Worm (Caenorhabditis elegans) whole organism, L4 larva: ENCODE data around the gene pdhk-2.

ENCODE experiments used
- F10B5.3 ChIP-seq: sonication (generic microtip); optimal IDR thresholded peaks from 2 replicates; lab custom pipeline; 2016; ENCODE audit warnings: mild to moderate bottlenecking, missing genetic modification characterization, missing compliant biosample characterization
- F49E8.2 ChIP-seq: sonication (generic microtip); optimal IDR thresholded peaks from 2 replicates; lab custom pipeline; 2016; ENCODE audit warnings: missing compliant biosample characterization, mild to moderate bottlenecking, missing genetic modification characterization, borderline replicate concordance
- R02D3.7 ChIP-seq: fragments of 150-350 bp; sonication (generic microtip); optimal IDR thresholded peaks from 3 replicates; lab custom pipeline; 2014; ENCODE audit warnings: missing biosample characterization, missing genetic modification characterization
- T20F7.1 ChIP-seq: fragments of 200-800 bp; sonication (Bioruptor generic); optimal IDR thresholded peaks from 2 replicates; lab custom pipeline; 2018; ENCODE audit warnings: mild to moderate bottlenecking, missing genetic modification characterization, missing compliant biosample characterization
- Y105C5A.15 ChIP-seq: fragments of 200-800 bp; sonication (Bioruptor generic); IDR thresholded peaks from 2 replicates; pipeline ENCODE4 v1.3.6; 2022; ENCODE audit warnings: missing genetic modification characterization, missing compliant biosample characterization
- Y5F2A.4 ChIP-seq: fragments of 200-800 bp; sonication (Bioruptor generic); optimal IDR thresholded peaks from 2 replicates; lab custom pipeline; 2018; ENCODE audit warnings: mild to moderate bottlenecking, missing genetic modification characterization, missing compliant biosample characterization
- ZK337.2 ChIP-seq: fragments of 200-800 bp; sonication (Bioruptor generic); IDR thresholded peaks from 2 replicates; pipeline ENCODE4 v1.3.6; 2022; ENCODE audit warnings: missing genetic modification reagents, missing genetic modification characterization, missing compliant biosample characterization
- aha-1 ChIP-seq: fragments of 150-350 bp; peaks from one replicate; lab custom pipeline; 2014; ENCODE audit warnings: missing biosample characterization, missing genetic modification characterization
- attf-4 ChIP-seq: sonication (generic microtip); optimal IDR thresholded peaks from 3 replicates; lab custom pipeline; 2017; ENCODE audit warnings: missing biosample characterization, missing genetic modification characterization
- ceh-44 ChIP-seq: fragments of 200-800 bp; sonication (Bioruptor generic); IDR thresholded peaks from 2 replicates; pipeline ENCODE4 v1.3.6; 2022; ENCODE audit warnings: missing genetic modification reagents, missing genetic modification characterization, missing compliant biosample characterization
- cey-2 ChIP-seq: sonication (generic microtip); optimal IDR thresholded peaks from 3 replicates; lab custom pipeline; 2017; ENCODE audit warnings: missing genetic modification characterization, mild to moderate bottlenecking, missing compliant biosample characterization, antibody characterized with exemption, borderline replicate concordance; ENCODE audit not compliant: insufficient read depth
- ctbp-1 ChIP-seq: fragments of 200-800 bp; sonication (Bioruptor generic); IDR thresholded peaks from 2 replicates; pipeline ENCODE4 v1.3.6; 2022; ENCODE audit warnings: missing genetic modification reagents, missing genetic modification characterization, missing compliant biosample characterization
- daf-12 ChIP-seq: fragments of 150-350 bp; optimal IDR thresholded peaks from 2 replicates; lab custom pipeline; 2014; ENCODE audit warnings: missing biosample characterization, missing genetic modification reagents, missing genetic modification characterization
- daf-16 ChIP-seq, 3 experiments: sonication (generic microtip); optimal IDR thresholded peaks; 2 replicates each; lab custom pipeline; 2016 to 2017; ENCODE audit warnings: missing genetic modification characterization in 3 of 3, missing genetic modification reagents in 3 of 3, mild to moderate bottlenecking in 2 of 3, missing compliant biosample characterization in 2 of 3, missing biosample characterization in 1 of 3, moderate library complexity in 1 of 3
- dmd-8 ChIP-seq: fragments of 200-800 bp; sonication (Bioruptor generic); IDR thresholded peaks from 2 replicates; pipeline ENCODE4 v1.3.6; 2022; ENCODE audit warnings: missing genetic modification characterization, missing compliant biosample characterization
- duxl-1 ChIP-seq: sonication (generic microtip); optimal IDR thresholded peaks from 2 replicates; lab custom pipeline; 2016; ENCODE audit warnings: mild to moderate bottlenecking, missing genetic modification characterization, moderate library complexity, missing compliant biosample characterization; ENCODE audit not compliant: poor library complexity
- gei-8 ChIP-seq: fragments of 200-800 bp; sonication (Bioruptor generic); optimal IDR thresholded peaks from 2 replicates; lab custom pipeline; 2018; ENCODE audit warnings: mild to moderate bottlenecking, missing genetic modification characterization, missing compliant biosample characterization
- hif-1 ChIP-seq, 2 experiments: sonication (generic microtip); optimal IDR thresholded peaks; 2 replicates each; lab custom pipeline; 2016 to 2017; ENCODE audit warnings: missing compliant biosample characterization in 2 of 2, missing genetic modification characterization in 2 of 2, missing genetic modification reagents in 2 of 2, missing genotype in 2 of 2, mild to moderate bottlenecking in 1 of 2
- hlh-11 ChIP-seq: fragments of 200-800 bp; sonication (Bioruptor generic); optimal IDR thresholded peaks from 2 replicates; lab custom pipeline; 2018; ENCODE audit warnings: mild to moderate bottlenecking, missing genetic modification characterization, missing compliant biosample characterization
- hlh-30 ChIP-seq: sonication (generic microtip); optimal IDR thresholded peaks from 2 replicates; lab custom pipeline; 2017; ENCODE audit warnings: antibody characterized with exemption, mild to moderate bottlenecking, missing genetic modification characterization, missing compliant biosample characterization; ENCODE audit not compliant: insufficient read depth
- hmg-1.1 ChIP-seq: fragments of 200-800 bp; sonication (Bioruptor generic); IDR thresholded peaks from 2 replicates; pipeline ENCODE4 v1.3.6; 2022; ENCODE audit warnings: missing genetic modification reagents, missing genetic modification characterization, missing compliant biosample characterization
- lin-39 ChIP-seq: fragments of 150-350 bp; optimal IDR thresholded peaks from 2 replicates; lab custom pipeline; 2014; ENCODE audit warnings: missing biosample characterization, missing genetic modification reagents, missing genetic modification characterization
- lir-3 ChIP-seq: sonication (generic microtip); optimal IDR thresholded peaks from 2 replicates; lab custom pipeline; 2016; ENCODE audit warnings: mild to moderate bottlenecking, missing genetic modification characterization, missing compliant biosample characterization
- lsy-2 ChIP-seq, 2 experiments: fragments of 150-350 bp in 1 of 2; sonication (generic microtip) in 1 of 2; optimal IDR thresholded peaks; 2 replicates each; lab custom pipeline; 2014 to 2017; ENCODE audit warnings: missing biosample characterization in 2 of 2, missing genetic modification characterization in 2 of 2
- madf-9 ChIP-seq: fragments of 200-800 bp; sonication (Bioruptor generic); conservative IDR thresholded peaks from 2 replicates; pipeline ENCODE4 v1.3.6; 2022; ENCODE audit warnings: missing genetic modification reagents, missing genetic modification characterization, missing compliant biosample characterization
- mdl-1 ChIP-seq, 2 experiments: fragments of 150-350 bp in 1 of 2; sonication (generic microtip) in 1 of 2; optimal IDR thresholded peaks; 2 replicates each; lab custom pipeline; 2014 to 2017; ENCODE audit warnings: missing biosample characterization in 2 of 2, missing genetic modification characterization in 2 of 2
- mep-1 ChIP-seq: fragments of 150-350 bp; sonication (generic microtip); optimal IDR thresholded peaks from 3 replicates; lab custom pipeline; 2014; ENCODE audit warnings: missing biosample characterization, missing genetic modification characterization
- mes-2 ChIP-seq: sonication (generic microtip); optimal IDR thresholded peaks from 2 replicates; lab custom pipeline; 2016; ENCODE audit warnings: missing genotype, mild to moderate bottlenecking, missing genetic modification characterization, missing compliant biosample characterization; ENCODE audit not compliant: poor library complexity, severe bottlenecking
- mxl-2 ChIP-seq: fragments of 200-800 bp; sonication (Bioruptor generic); conservative IDR thresholded peaks from 2 replicates; pipeline ENCODE4 v1.3.6; 2022; ENCODE audit warnings: missing genetic modification reagents, missing genetic modification characterization, missing compliant biosample characterization
- mxl-3 ChIP-seq: fragments of 200-800 bp; sonication (Bioruptor generic); optimal IDR thresholded peaks from 2 replicates; lab custom pipeline; 2018; ENCODE audit warnings: mild to moderate bottlenecking, missing genetic modification characterization, missing compliant biosample characterization
- nhr-11 ChIP-seq: fragments of 150-350 bp; optimal IDR thresholded peaks from 2 replicates; lab custom pipeline; 2014; ENCODE audit warnings: missing biosample characterization, missing genetic modification characterization
- nhr-25 ChIP-seq: sonication (generic microtip); optimal IDR thresholded peaks from 2 replicates; lab custom pipeline; 2017; ENCODE audit warnings: missing genetic modification characterization, mild to moderate bottlenecking, missing compliant biosample characterization, antibody characterized with exemption, moderate library complexity, borderline replicate concordance; ENCODE audit not compliant: insufficient read depth
- nhr-28 ChIP-seq: fragments of 150-350 bp; optimal IDR thresholded peaks from 2 replicates; lab custom pipeline; 2014; ENCODE audit warnings: missing biosample characterization, missing genetic modification characterization
- nhr-48 ChIP-seq: sonication (generic microtip); optimal IDR thresholded peaks from 2 replicates; lab custom pipeline; 2016; ENCODE audit warnings: mild to moderate bottlenecking, missing genetic modification characterization, missing compliant biosample characterization
- nhr-77 ChIP-seq: fragments of 150-350 bp; optimal IDR thresholded peaks from 2 replicates; lab custom pipeline; 2014; ENCODE audit warnings: missing biosample characterization, missing genetic modification characterization
- php-3 ChIP-seq: fragments of 200-800 bp; sonication (Bioruptor generic); IDR thresholded peaks from 2 replicates; pipeline ENCODE4 v1.3.6; 2022; ENCODE audit warnings: missing genetic modification reagents, missing genetic modification characterization, missing compliant biosample characterization
- rbr-2 ChIP-seq: sonication (generic microtip); optimal IDR thresholded peaks from 2 replicates; lab custom pipeline; 2016; ENCODE audit warnings: missing genotype, missing genetic modification characterization, missing compliant biosample characterization
- spr-3 ChIP-seq: fragments of 200-800 bp; sonication (Bioruptor generic); optimal IDR thresholded peaks from 2 replicates; lab custom pipeline; 2018; ENCODE audit warnings: mild to moderate bottlenecking, missing genetic modification characterization, missing compliant biosample characterization
- tra-1 ChIP-seq: fragments of 200-800 bp; sonication (Bioruptor generic); IDR thresholded peaks from 2 replicates; pipeline ENCODE4 v1.3.6; 2022; ENCODE audit warnings: missing genetic modification reagents, missing genetic modification characterization, missing compliant biosample characterization
- unc-62 ChIP-seq, 3 experiments: fragments of 150-350 bp in 1 of 3; sonication (generic microtip); optimal IDR thresholded peaks in 2 of 3; peaks in 1 of 3; 1 replicate in 1 of 3; 2 replicates in 2 of 3; lab custom pipeline; 2014 to 2017; ENCODE audit warnings: missing biosample characterization in 3 of 3, missing genetic modification characterization in 3 of 3, missing genetic modification reagents in 3 of 3, missing genotype in 1 of 3

pdhk-2 gene

DNA sequence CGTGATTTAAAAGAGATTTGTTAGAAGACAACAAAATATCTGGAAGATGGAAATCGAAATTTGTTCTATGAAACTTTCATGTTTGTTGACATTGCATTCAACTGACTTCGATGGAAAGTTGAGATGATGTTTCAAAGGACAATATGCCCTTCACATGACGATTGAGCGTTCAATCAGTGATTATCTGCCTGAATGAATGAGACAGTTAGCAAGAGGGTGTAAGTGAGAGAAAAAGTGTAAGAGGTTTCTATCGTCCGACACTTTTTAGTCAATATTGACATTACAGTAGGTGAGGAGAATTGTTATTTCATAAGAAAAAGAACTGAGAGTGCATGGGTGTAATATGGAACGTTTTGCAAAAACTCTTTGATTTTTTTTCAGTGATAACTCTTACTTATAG is 8.0 kb downstream of the pdhk-2 start (continued):
- TF ChIP-seq rbr-2 (tag; lab: Kevin White, UChicago) (no peak), lir-3 (tag; lab: Kevin White, UChicago) (no peak), Y5F2A.4 (GFP tag; lab: Kevin White, UChicago) (no peak), R02D3.7 (tag; lab: Kevin White, UChicago) (no peak), lin-39 (tag; lab: Kevin White, UChicago) (no peak)

ce11 chrIII:8731973-8732372 is 9.2 kb downstream of the pdhk-2 start:
- peak; percentile 82 for TF ChIP-seq hlh-30 (tag; lab: Kevin White, UChicago)
- no peak for TF ChIP-seq T20F7.1
- TF ChIP-seq unc-62 (GFP tag; optimal IDR thresholded peaks at IDR 0.05 in 1 of 2; lab: Kevin White, UChicago) = peak in 1 of 2 experiments; percentile 94
- TF ChIP-seq unc-62 (tag; optimal IDR thresholded peaks at IDR 0.05; lab: Kevin White, UChicago) = no peak
- no peak for TF ChIP-seq nhr-77
- no peak for TF ChIP-seq duxl-1
- peak; percentile 32; the same call in 1 of the 2 replicates for TF ChIP-seq tra-1 (GFP tag; lab: Robert Waterston, UW)
- no peak for TF ChIP-seq rbr-2 (tag; lab: Kevin White, UChicago)
- peak; percentile 56 to 84 for TF ChIP-seq mdl-1 (tag; optimal IDR thresholded peaks at IDR 0.05; lab: Kevin White, UChicago)
- peak; percentile 62 for TF ChIP-seq hlh-11 (tag; lab: Kevin White, UChicago)
- no peak for TF ChIP-seq F49E8.2 (tag; lab: Kevin White, UChicago)
- peak; percentile 19 for TF ChIP-seq mes-2 (tag; lab: Kevin White, UChicago)
- no peak for TF ChIP-seq hmg-1.1 (GFP tag; lab: Robert Waterston, UW)
- peak in 1 of 2 experiments; percentile 23 for TF ChIP-seq lsy-2 (tag; optimal IDR thresholded peaks at IDR 0.05; lab: Kevin White, UChicago)
- peak; percentile 6 for TF ChIP-seq nhr-11
- peak; percentile 35; the same call in 1 of the 2 replicates for TF ChIP-seq ctbp-1 (GFP tag; lab: Robert Waterston, UW)
- TF ChIP-seq madf-9 = 0 out of 2 replicates have a peak, but pooled peaks have one; percentile 2
- peak; percentile 91 for TF ChIP-seq mxl-3
- peak; percentile 64 for TF ChIP-seq nhr-28 (tag; lab: Kevin White, UChicago)
- TF ChIP-seq nhr-48 (tag; lab: Kevin White, UChicago) = peak; percentile 19
- peak; percentile 37 for TF ChIP-seq cey-2

DNA sequence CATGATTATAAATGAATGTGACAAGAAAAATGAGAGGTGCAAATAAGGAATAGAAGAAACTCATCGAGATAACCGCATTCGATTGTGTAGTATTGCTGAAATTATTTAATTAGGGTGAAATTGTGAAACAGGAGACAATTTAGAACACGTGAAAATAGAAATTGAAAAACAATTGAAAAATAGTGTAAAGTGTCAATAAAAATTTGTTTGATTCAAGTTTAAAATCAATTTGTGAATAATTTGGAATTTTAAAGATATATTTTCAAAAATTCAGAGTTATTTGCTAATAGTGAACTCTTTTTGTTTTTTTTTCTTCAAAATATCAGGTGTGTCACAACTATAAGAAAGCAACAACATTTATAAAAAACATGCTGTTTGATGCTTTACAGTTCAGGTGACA is 9.9 kb downstream of the pdhk-2 start, which contains the start of gene ZK370.4:
TSS of gene ZK370.4 (minus strand) at position 101 of the 400 bp plus-strand sequence.
- TF ChIP-seq nhr-77 (no peak), ceh-44 (no peak), mxl-2 (GFP tag; lab: Robert Waterston, UW) (no peak), F10B5.3 (tag; lab: Kevin White, UChicago) (no peak), aha-1 (peak; percentile 89), nhr-28 (tag; lab: Kevin White, UChicago) (no peak)

DNA sequence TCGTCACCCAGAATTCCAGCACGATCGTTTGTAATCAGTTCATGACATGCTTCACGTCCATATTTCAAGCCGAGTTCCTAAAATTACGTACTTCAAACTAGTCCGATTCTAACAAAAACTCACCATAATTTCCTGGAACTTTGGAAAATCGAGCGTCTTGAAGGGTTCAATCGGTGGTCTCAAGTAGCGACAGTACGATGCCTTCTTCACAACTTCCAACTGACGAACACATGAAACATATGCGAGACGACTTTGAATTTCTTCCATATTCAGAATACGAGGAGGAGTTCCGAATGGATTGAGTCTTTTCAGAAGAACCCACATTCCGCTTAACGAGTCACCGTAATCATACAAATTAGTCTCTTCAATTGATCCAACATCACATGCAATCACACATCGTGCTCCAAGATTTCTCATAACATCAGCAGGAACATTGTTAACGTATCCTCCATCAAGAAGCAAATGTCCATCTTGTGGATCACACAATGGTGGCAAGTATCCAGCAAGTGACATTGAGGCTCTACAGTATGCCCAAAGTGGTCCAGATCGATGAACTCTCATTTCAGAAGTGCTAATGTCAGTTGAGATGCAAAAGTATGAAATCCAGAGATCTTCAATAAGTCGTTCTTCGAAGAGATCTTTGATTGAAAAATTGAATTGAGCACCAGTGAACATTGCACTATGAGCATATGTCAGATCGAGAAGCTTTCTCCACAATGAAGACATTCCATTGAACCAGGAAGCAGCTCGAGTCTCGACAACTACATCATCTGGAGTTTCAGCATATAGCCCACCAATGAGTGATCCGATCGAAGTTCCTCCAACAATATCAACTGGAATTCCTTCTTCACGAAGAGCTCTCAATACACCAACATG is 15.0 kb downstream of the pdhk-2 start:
- no peak for TF ChIP-seq tra-1 (GFP tag; lab: Robert Waterston, UW)
- no peak for TF ChIP-seq daf-12
- TF ChIP-seq unc-62 (GFP tag; optimal IDR thresholded peaks at IDR 0.05 in 1 of 2; lab: Kevin White, UChicago) = peak in 1 of 2 experiments; percentile 98
- no peak for TF ChIP-seq unc-62 (tag; optimal IDR thresholded peaks at IDR 0.05; lab: Kevin White, UChicago)
- TF ChIP-seq php-3 = no peak
- peak; percentile 60 for TF ChIP-seq aha-1
- TF ChIP-seq, all 104 proteins: peak for 2

DNA sequence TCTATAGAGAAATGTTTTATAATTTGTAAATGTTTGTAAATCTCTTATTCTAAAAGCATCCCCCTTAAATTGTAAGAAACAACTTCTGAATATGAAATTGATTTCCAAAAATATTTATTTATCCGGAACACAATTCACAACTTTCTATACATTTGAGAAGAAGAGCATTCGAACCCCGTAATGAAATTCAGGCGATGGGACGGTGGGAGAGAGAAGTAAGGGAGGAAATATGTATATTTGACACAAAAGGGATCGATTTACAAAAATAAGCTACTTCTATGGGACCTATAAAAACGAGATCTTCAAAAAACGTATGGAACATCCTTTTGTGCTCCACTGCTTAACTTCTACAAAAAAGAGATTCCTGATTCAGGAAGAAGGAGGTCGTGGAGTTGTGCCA is 16.0 kb downstream of the pdhk-2 start:
- TF ChIP-seq mep-1 (tag; lab: Kevin White, UChicago) (no peak), mxl-2 (GFP tag; lab: Robert Waterston, UW) (no peak), daf-16 (GFP tag; optimal IDR thresholded peaks at IDR 0.05; lab: Kevin White, UChicago) (no peak), daf-16 (tag; optimal IDR thresholded peaks at IDR 0.05; lab: Kevin White, UChicago) (no peak), Y105C5A.15 (no peak), hif-1 (tag; optimal IDR thresholded peaks at IDR 0.05; lab: Kevin White, UChicago) (no peak), nhr-48 (tag; lab: Kevin White, UChicago) (no peak), nhr-25 (tag; lab: Kevin White, UChicago) (no peak), gei-8 (no peak), ZK337.2 (GFP tag; lab: Robert Waterston, UW) (no peak), spr-3 (GFP tag; lab: Kevin White, UChicago) (no peak), F10B5.3 (tag; lab: Kevin White, UChicago) (no peak), dmd-8 (GFP tag; lab: Robert Waterston, UW) (no peak), attf-4 (no peak)
